Worm (Caenorhabditis elegans): ENCODE data around the gene Y119D3B.14.

Gene Y119D3B.14

DNA sequence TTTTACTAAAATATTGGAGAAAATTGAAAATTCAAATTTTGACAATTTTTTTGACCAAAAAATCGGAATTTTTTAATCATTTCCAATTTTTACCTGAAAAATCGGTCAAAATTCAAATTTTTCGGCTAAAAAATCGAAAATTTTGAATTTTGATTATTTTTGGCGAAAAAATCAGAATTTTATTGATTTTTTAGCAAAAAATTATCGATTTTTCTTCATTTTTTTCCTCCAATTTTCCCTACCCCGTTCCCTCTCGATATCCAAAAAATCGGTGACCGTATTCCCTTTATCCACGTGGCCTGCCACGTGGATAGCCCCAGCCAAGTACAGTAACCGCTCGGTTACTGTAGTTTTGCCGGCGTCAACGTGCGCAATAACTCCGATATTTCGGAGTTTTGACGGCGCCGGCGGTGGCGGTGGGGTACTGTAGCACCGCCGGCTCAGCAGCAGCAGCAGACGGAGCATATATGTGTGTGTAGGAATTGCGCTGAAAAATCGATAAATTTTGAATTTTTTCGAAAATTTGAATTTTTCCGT lies at the start of gene Y119D3B.14:
Y119D3B.14 (minus strand) TSS at position 487 of the 537 bp plus-strand sequence.
- no peak for TF ChIP-seq nhr-102 (tag; optimal IDR thresholded peaks at IDR 0.05)
- peak; percentile 77 for TF ChIP-seq aha-1 (tag)
- peak; percentile 11; the same call in 1 of the 2 replicates for TF ChIP-seq lin-38 (GFP tag; IDR thresholded peaks at IDR 0.05)
- 0 out of 2 replicates have a peak, but pooled peaks have one; percentile 19 for TF ChIP-seq set-16 (GFP tag; IDR thresholded peaks at IDR 0.05)
- peak; percentile 54 for TF ChIP-seq ceh-28 (tag; optimal IDR thresholded peaks at IDR 0.05)
- no peak for TF ChIP-seq ztf-7 (tag; optimal IDR thresholded peaks at IDR 0.05)

- TF ChIP-seq unc-62 (GFP tag; optimal IDR thresholded peaks at IDR 0.05 in 1 of 2) (peak in 1 of 2 experiments; percentile 18), unc-62 (tag; optimal IDR thresholded peaks at IDR 0.05) (no peak), hlh-11 (tag; optimal IDR thresholded peaks at IDR 0.05) (peak; percentile 31), fkh-10 (GFP tag; optimal IDR thresholded peaks at IDR 0.05) (peak; percentile 11), ztf-11 (tag; optimal IDR thresholded peaks at IDR 0.05) (no peak), hlh-30 (tag; optimal IDR thresholded peaks at IDR 0.05; ENCODE audit: insufficient read depth) (peak; percentile 24), F26F4.8 (GFP tag; conservative IDR thresholded peaks at IDR 0.05) (no peak), lin-39 (tag; optimal IDR thresholded peaks at IDR 0.05) (no peak), lsy-2 (tag; optimal IDR thresholded peaks at IDR 0.05) (peak in 1 of 2 experiments; percentile 54), mes-2 (tag; optimal IDR thresholded peaks at IDR 0.05; ENCODE audit: poor library complexity, severe bottlenecking) (peak; percentile 35), mxl-3 (GFP tag; optimal IDR thresholded peaks at IDR 0.05) (no peak), aha-1 (tag) (peak; percentile 43), zip-2 (tag; optimal IDR thresholded peaks at IDR 0.05) (peak; percentile 94), daf-16 (GFP tag; optimal IDR thresholded peaks at IDR 0.05) (no peak), daf-16 (tag; optimal IDR thresholded peaks at IDR 0.05) (peak; percentile 39), dpl-1 (GFP tag; optimal IDR thresholded peaks at IDR 0.05) (peak; percentile 15), nhr-28 (tag; optimal IDR thresholded peaks at IDR 0.05) (peak; percentile 43), dve-1 (tag; optimal IDR thresholded peaks at IDR 0.05; ENCODE audit: insufficient read depth) (peak; percentile 14)
Measured at ce11 chrIII:1243199-1243598, 49.6 kb upstream of the Y119D3B.14 start, which contains the start of gene fbxa-63. TSS of gene fbxa-63 (plus strand) at chrIII:1243508.

DNA sequence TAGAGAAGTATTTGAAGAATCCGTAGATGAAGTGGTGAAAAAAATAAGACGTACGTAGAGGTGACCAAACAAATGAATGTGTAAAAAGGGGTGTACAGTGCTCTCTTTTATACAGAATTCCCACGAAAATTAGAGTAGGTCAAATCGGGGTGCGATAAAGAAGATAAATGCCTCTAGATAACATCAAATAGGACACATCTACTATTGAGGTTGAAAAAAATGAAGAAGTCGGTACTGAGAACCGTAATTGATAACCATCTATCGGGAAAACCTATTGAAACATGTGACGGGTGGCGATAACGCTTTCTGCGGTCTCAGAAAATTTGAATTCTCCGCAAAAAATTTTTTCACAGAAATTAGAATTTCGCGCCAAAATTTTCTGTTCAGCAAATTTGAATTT lies 45.1 kb upstream of the Y119D3B.14 start, which contains the start of gene fbxa-61:
fbxa-61 (plus strand) TSS at position 345 of the 400 bp plus-strand sequence.
- no peak for TF ChIP-seq dmd-9 (GFP tag; IDR thresholded peaks at IDR 0.05)
- TF ChIP-seq snpc-4 (tag; optimal IDR thresholded peaks at IDR 0.05): no peak
- TF ChIP-seq daf-19 (GFP tag; conservative IDR thresholded peaks at IDR 0.05): no peak
- TF ChIP-seq duxl-1 (tag; optimal IDR thresholded peaks at IDR 0.05; ENCODE audit: poor library complexity): no peak
- TF ChIP-seq lin-13 (GFP tag; optimal IDR thresholded peaks at IDR 0.05): no peak
- no peak for TF ChIP-seq mep-1 (tag; optimal IDR thresholded peaks at IDR 0.05)
- TF ChIP-seq F10B5.3 (tag; optimal IDR thresholded peaks at IDR 0.05): no peak
- TF ChIP-seq Y105C5A.15 (GFP tag; IDR thresholded peaks at IDR 0.05): no peak
- TF ChIP-seq ZK546.5 (tag; optimal IDR thresholded peaks at IDR 0.05): no peak
- no peak for TF ChIP-seq gei-8 (GFP tag; optimal IDR thresholded peaks at IDR 0.05)
- TF ChIP-seq ceh-44 (GFP tag; IDR thresholded peaks at IDR 0.05): no peak
- TF ChIP-seq zfp-3 (GFP tag; conservative IDR thresholded peaks at IDR 0.05): no peak
- TF ChIP-seq ceh-20 (GFP tag; IDR thresholded peaks at IDR 0.05): no peak
- no peak for TF ChIP-seq lin-38 (GFP tag; IDR thresholded peaks at IDR 0.05)
- TF ChIP-seq nhr-41 (GFP tag; IDR thresholded peaks at IDR 0.05): no peak
- TF ChIP-seq lin-39 (tag; optimal IDR thresholded peaks at IDR 0.05): no peak

- no peak for TF ChIP-seq ceh-62 (tag; optimal IDR thresholded peaks at IDR 0.05)
- TF ChIP-seq nhr-10 (tag; optimal IDR thresholded peaks at IDR 0.05): no peak
- TF ChIP-seq dmd-9 (GFP tag; IDR thresholded peaks at IDR 0.05): no peak
- TF ChIP-seq pha-4 (GFP tag; IDR thresholded peaks at IDR 0.05): no peak
- no peak for TF ChIP-seq pha-4 (tag; optimal IDR thresholded peaks at IDR 0.05)
- no peak for TF ChIP-seq dpl-1 (GFP tag; optimal IDR thresholded peaks at IDR 0.05)
- peak; percentile 69 for TF ChIP-seq aha-1 (tag)
- no peak for TF ChIP-seq nhr-28 (tag; optimal IDR thresholded peaks at IDR 0.05)
- no peak for TF ChIP-seq F37D6.2 (tag; optimal IDR thresholded peaks at IDR 0.05)
- no peak for TF ChIP-seq T26A8.4 (GFP tag; IDR thresholded peaks at IDR 0.05)
- TF ChIP-seq php-3 (GFP tag; IDR thresholded peaks at IDR 0.05): no peak
- TF ChIP-seq ceh-82 (tag; optimal IDR thresholded peaks at IDR 0.05): no peak
- TF ChIP-seq daf-8 (GFP tag; IDR thresholded peaks at IDR 0.05): no peak
- no peak for TF ChIP-seq zfp-2 (tag; optimal IDR thresholded peaks at IDR 0.05)
- no peak for TF ChIP-seq ama-1 (optimal IDR thresholded peaks at IDR 0.05)
- no peak for TF ChIP-seq duxl-1 (tag; optimal IDR thresholded peaks at IDR 0.05; ENCODE audit: poor library complexity)
- peak; percentile 74 for TF ChIP-seq lin-13 (GFP tag; optimal IDR thresholded peaks at IDR 0.05)
Measured at ce11 chrIII:1231186-1231585, 37.6 kb upstream of the Y119D3B.14 start.
